Fruit fly (Drosophila melanogaster) whole organism: ENCODE data around the gene brwl.

Experiments used
- CG8478 ChIP-seq: fragments of >200 bp; optimal IDR thresholded peaks from 2 replicates; lab custom pipeline; 2018; ENCODE audit warnings: inconsistent platforms
- EcR ChIP-seq, 2 experiments: fragments of >200 bp; optimal IDR thresholded peaks; 2 replicates each; lab custom pipeline; 2017; ENCODE audit warnings: missing biosample characterization in 2 of 2, missing genetic modification characterization in 2 of 2, missing genetic modification reagents in 2 of 2
- pan ChIP-seq: fragments of >200 bp; optimal IDR thresholded peaks from 2 replicates; lab custom pipeline; 2017
- psq ChIP-seq: fragments of >200 bp; optimal IDR thresholded peaks from 2 replicates; lab custom pipeline; 2017

DNA sequence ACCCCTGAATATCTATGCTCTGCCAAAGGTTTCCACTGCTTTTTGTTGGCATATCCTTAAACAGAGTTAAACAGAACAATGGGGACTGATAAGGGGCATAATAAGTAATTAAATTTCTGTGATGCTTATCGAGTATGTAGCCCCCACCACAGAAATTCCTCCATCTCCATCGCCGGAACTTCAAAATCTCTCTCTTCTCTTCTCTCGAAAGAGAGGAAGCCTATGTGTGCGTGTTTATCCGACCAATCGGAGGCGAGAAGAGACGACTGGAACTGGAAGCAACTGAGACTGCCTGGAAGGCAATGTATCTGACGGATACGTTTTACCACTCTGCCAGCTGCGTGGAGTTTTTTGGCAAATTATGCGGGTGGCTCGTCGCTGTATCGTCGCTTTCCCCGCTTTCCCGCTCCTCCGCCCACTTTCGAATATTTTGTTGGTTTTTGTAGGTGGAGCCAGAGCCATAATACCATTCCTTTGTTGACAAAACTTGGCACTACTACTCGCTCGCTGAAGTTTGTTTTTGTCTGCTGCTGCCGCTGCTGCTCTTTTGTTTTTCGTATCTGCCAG, 39.4 kb downstream of the brwl start, which contains the start of gene gcm2:
- no peak for TF ChIP-seq CG8478 (lab: Kevin White, UChicago)
- TF ChIP-seq pan (lab: Kevin White, UChicago), result no peak
- no peak for TF ChIP-seq psq (lab: Kevin White, UChicago)
- TF ChIP-seq EcR (GFP tag; optimal IDR thresholded peaks at IDR 0.05; lab: Kevin White, UChicago), result no peak
